Worm (Caenorhabditis elegans): ENCODE data around the gene ZK616.5.

ZK616.5 gene

ce11 chrIV:5368860-5369259 is 22.9 kb upstream of the ZK616.5 start:
- no peak for TF ChIP-seq Y116A8C.19 (tag; optimal IDR thresholded peaks at IDR 0.05; ENCODE audit: borderline replicate concordance)
- TF ChIP-seq jun-1 (tag; optimal IDR thresholded peaks at IDR 0.05): no peak
- peak; percentile 25 for TF ChIP-seq xbp-1 (tag; optimal IDR thresholded peaks at IDR 0.05)
- peak; percentile 26 for TF ChIP-seq lir-3 (tag; optimal IDR thresholded peaks at IDR 0.05; ENCODE audit: poor library complexity)
- no peak for TF ChIP-seq hlh-4 (tag; optimal IDR thresholded peaks at IDR 0.05)
- TF ChIP-seq unc-98 (GFP tag; IDR thresholded peaks at IDR 0.05): no peak
- no peak for TF ChIP-seq mef-2 (tag; optimal IDR thresholded peaks at IDR 0.05)
- TF ChIP-seq nhr-12 (tag; optimal IDR thresholded peaks at IDR 0.05): no peak
- no peak for TF ChIP-seq grh-1 (GFP tag; IDR thresholded peaks at IDR 0.05)
- TF ChIP-seq nhr-84 (tag; optimal IDR thresholded peaks at IDR 0.05): no peak
- no peak for TF ChIP-seq nhr-76 (tag; optimal IDR thresholded peaks at IDR 0.05)
- peak in 1 of 3 experiments; percentile 41 for TF ChIP-seq ceh-82 (tag; optimal IDR thresholded peaks at IDR 0.05)
- peak; percentile 13 for TF ChIP-seq ztf-4 (tag; optimal IDR thresholded peaks at IDR 0.05)
- TF ChIP-seq swsn-7 (tag; optimal IDR thresholded peaks at IDR 0.05): peak; percentile 55
- peak; percentile 8 for TF ChIP-seq nhr-47 (tag; optimal IDR thresholded peaks at IDR 0.05)
- TF ChIP-seq unc-130 (tag; optimal IDR thresholded peaks at IDR 0.05): no peak
- peak; percentile 43 for TF ChIP-seq fkh-8 (tag; optimal IDR thresholded peaks at IDR 0.05)
- no peak for TF ChIP-seq zip-4 (GFP tag; optimal IDR thresholded peaks at IDR 0.05)
- peak in 2 of 3 experiments; percentile 7 to 11 for TF ChIP-seq dpl-1 (GFP tag; optimal IDR thresholded peaks at IDR 0.05)
- TF ChIP-seq alr-1 (tag; optimal IDR thresholded peaks at IDR 0.05; ENCODE audit: borderline replicate concordance): no peak
- no peak for TF ChIP-seq mep-1 (tag; optimal IDR thresholded peaks at IDR 0.05)
- TF ChIP-seq ces-1 (GFP tag; optimal IDR thresholded peaks at IDR 0.05): no peak
- peak; percentile 58 for TF ChIP-seq nhr-85 (tag)
- TF ChIP-seq ceh-90 (tag; optimal IDR thresholded peaks at IDR 0.05): no peak
- TF ChIP-seq unc-62 (GFP tag; optimal IDR thresholded peaks at IDR 0.05): no peak
- TF ChIP-seq lsy-2 (tag; optimal IDR thresholded peaks at IDR 0.05): peak; percentile 38 to 45
- TF ChIP-seq lin-14 (GFP tag; optimal IDR thresholded peaks at IDR 0.05): peak; percentile 71
- no peak for TF ChIP-seq mdl-1 (tag; optimal IDR thresholded peaks at IDR 0.05)
- TF ChIP-seq unc-86 (tag; optimal IDR thresholded peaks at IDR 0.05): peak; percentile 37
- no peak for TF ChIP-seq C34B4.2 (tag; optimal IDR thresholded peaks at IDR 0.05)
- TF ChIP-seq nhr-11 (tag; optimal IDR thresholded peaks at IDR 0.05): no peak
- no peak for TF ChIP-seq aly-2 (tag; optimal IDR thresholded peaks at IDR 0.05)
- peak; percentile 37 to 47 for TF ChIP-seq efl-1 (optimal IDR thresholded peaks at IDR 0.05)
- peak in 1 of 2 experiments; percentile 46 for TF ChIP-seq efl-1 (GFP tag; optimal IDR thresholded peaks at IDR 0.05 in 1 of 2)
- TF ChIP-seq mab-9 (GFP tag; IDR thresholded peaks at IDR 0.05): no peak
- TF ChIP-seq tbx-2 (tag; optimal IDR thresholded peaks at IDR 0.05): peak; percentile 9
- TF ChIP-seq nhr-19 (GFP tag; conservative IDR thresholded peaks at IDR 0.05): peak; percentile 15; the same call in 1 of the 2 replicates
- TF ChIP-seq snu-23 (GFP tag; optimal IDR thresholded peaks at IDR 0.05): peak; percentile 52
- no peak for TF ChIP-seq tlp-1 (tag; optimal IDR thresholded peaks at IDR 0.05)
- TF ChIP-seq zag-1 (tag; optimal IDR thresholded peaks at IDR 0.05): no peak
- TF ChIP-seq isw-1 (GFP tag; IDR thresholded peaks at IDR 0.05): peak; percentile 2; the same call in 1 of the 2 replicates
- peak; percentile 27 for TF ChIP-seq nhr-20 (tag; optimal IDR thresholded peaks at IDR 0.05)
- TF ChIP-seq skn-1 (tag; optimal IDR thresholded peaks at IDR 0.05): peak; percentile 5
- peak; percentile 13 for TF ChIP-seq dsc-1 (tag; optimal IDR thresholded peaks at IDR 0.05)
- TF ChIP-seq lin-35 (GFP tag; optimal IDR thresholded peaks at IDR 0.05): peak; percentile 37 to 43
- peak; percentile 34 for TF ChIP-seq F16B12.6 (tag; optimal IDR thresholded peaks at IDR 0.05)
- no peak for TF ChIP-seq blmp-1 (tag; optimal IDR thresholded peaks at IDR 0.05)
- no peak for TF ChIP-seq nhr-90 (tag; optimal IDR thresholded peaks at IDR 0.05; ENCODE audit: poor library complexity)
- TF ChIP-seq nhr-71 (tag; optimal IDR thresholded peaks at IDR 0.05): peak; percentile 40
- TF ChIP-seq unc-30 (tag; optimal IDR thresholded peaks at IDR 0.05): no peak
- TF ChIP-seq rnt-1 (tag; optimal IDR thresholded peaks at IDR 0.05): peak; percentile 42
- no peak for TF ChIP-seq ama-1 (optimal IDR thresholded peaks at IDR 0.05)
- no peak for TF ChIP-seq elt-2 (tag; optimal IDR thresholded peaks at IDR 0.05)
- no peak for TF ChIP-seq lin-13 (GFP tag; optimal IDR thresholded peaks at IDR 0.05)
